Fruit fly (Drosophila melanogaster): Measurements from ENCODE around the gene CG3071.

DNA sequence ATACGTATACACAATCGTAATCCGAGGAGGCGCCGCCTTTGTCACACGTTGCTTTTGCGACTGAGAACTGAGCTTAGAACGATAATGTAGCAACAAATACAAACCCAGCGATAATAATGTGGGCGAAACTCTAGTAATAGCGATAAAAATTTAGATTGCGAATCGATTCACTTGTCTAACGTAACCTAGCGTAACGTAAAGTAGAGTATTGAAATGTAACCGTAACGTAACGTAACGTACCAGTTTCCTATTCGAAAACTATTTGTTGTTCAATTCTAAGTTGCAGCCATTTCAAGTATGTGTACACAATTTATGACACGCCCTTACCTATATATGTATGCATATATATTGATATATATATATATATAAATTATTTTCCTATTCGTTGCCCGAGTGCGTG lies 17.9 kb upstream of the CG3071 start:
- TF ChIP-seq Hr78 (GFP tag; optimal IDR thresholded peaks at IDR 0.05) (no peak), sage (GFP tag; optimal IDR thresholded peaks at IDR 0.05) (no peak), Dif (GFP tag; optimal IDR thresholded peaks at IDR 0.05; ENCODE audit: partially characterized antibody) (no peak), pan (optimal IDR thresholded peaks at IDR 0.05) (no peak), Sp1 (GFP tag; optimal IDR thresholded peaks at IDR 0.05) (no peak), HLH106 (tag; optimal IDR thresholded peaks at IDR 0.05) (no peak), sv (GFP tag; optimal IDR thresholded peaks at IDR 0.05) (no peak), jim (GFP tag; optimal IDR thresholded peaks at IDR 0.05) (no peak)
